Worm (Caenorhabditis elegans) whole organism, mixed stage, embryonic: ENCODE measurements around the gene F35F10.6.

ENCODE experiments used
- elt-3 ChIP-seq: fragments of 150-350 bp; optimal IDR thresholded peaks from 2 replicates; lab custom pipeline; 2014; ENCODE audit warnings: missing biosample characterization, missing genetic modification characterization
- unc-39 ChIP-seq: fragments of 150-350 bp; optimal IDR thresholded peaks from 2 replicates; lab custom pipeline; 2014; ENCODE audit warnings: missing biosample characterization, missing genetic modification characterization

DNA sequence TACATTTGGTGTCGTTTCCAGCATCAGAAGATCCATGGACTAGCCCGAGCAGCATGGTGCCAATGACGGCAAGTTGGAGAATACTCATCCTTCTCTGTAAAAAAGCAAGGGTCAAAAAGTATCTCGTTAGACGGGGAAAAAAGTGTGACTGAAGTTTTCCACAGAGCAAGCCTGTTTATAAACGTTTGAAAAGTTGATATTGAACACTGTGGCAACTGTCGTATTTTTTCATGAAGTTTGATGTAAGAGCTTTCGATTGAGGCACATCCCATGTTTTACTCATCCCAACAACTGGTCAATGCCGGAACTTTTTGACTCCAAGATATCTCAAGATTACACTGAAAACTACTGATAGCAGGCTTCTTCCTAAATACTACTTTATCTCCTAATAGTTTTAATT lies 29.8 kb upstream of the F35F10.6 start, which contains the start of gene F35F10.13:
- no peak for TF ChIP-seq elt-3 (tag; lab: Kevin White, UChicago)
- TF ChIP-seq unc-39 (tag; lab: Kevin White, UChicago): no peak
